Fruit fly (Drosophila melanogaster): ENCODE data around the gene Pgant7.

DNA sequence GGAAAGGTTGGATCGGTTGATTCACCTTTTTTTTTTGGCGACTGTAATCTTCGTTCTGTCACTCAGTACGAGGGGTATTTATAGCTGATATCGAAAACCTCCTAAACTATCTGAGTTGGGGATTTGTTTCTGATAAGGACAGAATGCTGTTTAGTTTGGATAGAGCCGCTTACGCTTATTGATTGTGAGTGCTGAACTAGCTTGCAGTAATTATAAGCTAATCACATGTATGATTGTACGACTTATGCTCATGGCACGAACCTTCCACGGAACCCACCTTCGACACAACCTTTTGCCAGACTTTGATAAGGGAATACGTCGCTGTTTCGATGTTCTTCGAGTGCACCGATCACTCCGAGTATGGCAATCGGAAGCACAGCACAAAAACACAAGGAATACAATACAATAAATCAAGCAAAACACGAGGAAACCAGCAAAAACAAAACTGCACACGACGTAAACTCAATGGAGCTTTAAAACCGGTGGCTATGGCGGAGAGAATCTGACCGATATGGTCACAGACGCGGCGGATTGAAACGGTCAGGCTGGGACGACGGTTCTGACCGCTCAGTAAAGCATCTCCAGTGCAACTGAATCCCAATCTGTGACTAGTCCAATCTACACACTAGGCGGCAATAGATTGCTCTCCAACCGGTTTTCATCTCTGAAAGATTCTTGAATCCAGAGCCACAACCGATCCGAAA is 13.3 kb downstream of the Pgant7 start, which contains the start of gene psh:
- TF ChIP-seq CG8478 (optimal IDR thresholded peaks at IDR 0.05), result no peak
- no peak for TF ChIP-seq psq (optimal IDR thresholded peaks at IDR 0.05)
- no peak for TF ChIP-seq usp (GFP tag; optimal IDR thresholded peaks at IDR 0.05)
- TF ChIP-seq pan (optimal IDR thresholded peaks at IDR 0.05), result no peak
- no peak for TF ChIP-seq EcR (GFP tag; optimal IDR thresholded peaks at IDR 0.05)
